Worm (Caenorhabditis elegans) whole organism, L4/young adult: ENCODE data around the gene srm-5.
"Not testable (repeated sequence)": the region's sequence is repeated elsewhere in the genome, so short reads cannot be mapped to it uniquely, and the experiment has no call there.

Experiments used
- W03F9.2 ChIP-seq: fragments of 150-350 bp; optimal IDR thresholded peaks from 2 replicates; lab custom pipeline; 2014; ENCODE audit warnings: missing biosample characterization, missing genetic modification characterization
- dao-5 ChIP-seq: sonication (generic microtip); optimal IDR thresholded peaks from 2 replicates; lab custom pipeline; 2016; ENCODE audit warnings: missing genotype, missing genetic modification characterization, moderate library complexity, missing compliant biosample characterization
- him-1 ChIP-seq: sonication (generic microtip); optimal IDR thresholded peaks from 2 replicates; lab custom pipeline; 2016; ENCODE audit warnings: missing genotype, missing genetic modification reagents, missing genetic modification characterization, missing compliant biosample characterization

ce11 chrV:14306771-14307170, 28.2 kb upstream of the srm-5 start, which contains the start of gene spig-4:
- TF ChIP-seq him-1; W03F9.2 (tag; lab: Kevin White, UChicago); dao-5: not testable (repeated sequence)
